Fruit fly (Drosophila melanogaster) whole organism: ENCODE measurements around the gene dpr2.

Source experiments
- CG8478 ChIP-seq: fragments of >200 bp; optimal IDR thresholded peaks from 2 replicates; lab custom pipeline; 2018; ENCODE audit warnings: inconsistent platforms
- Dll ChIP-seq: fragments of >200 bp; optimal IDR thresholded peaks from 2 replicates; lab custom pipeline; 2017
- EcR ChIP-seq, 2 experiments: fragments of >200 bp; optimal IDR thresholded peaks; 2 replicates each; lab custom pipeline; 2017; ENCODE audit warnings: missing biosample characterization in 2 of 2, missing genetic modification characterization in 2 of 2, missing genetic modification reagents in 2 of 2
- pan ChIP-seq: fragments of >200 bp; optimal IDR thresholded peaks from 2 replicates; lab custom pipeline; 2017
- psq ChIP-seq: fragments of >200 bp; optimal IDR thresholded peaks from 2 replicates; lab custom pipeline; 2017
- usp ChIP-seq: fragments of >200 bp; optimal IDR thresholded peaks from 2 replicates; lab custom pipeline; 2017; ENCODE audit warnings: missing biosample characterization, missing genetic modification characterization, mixed read lengths

dpr2 gene

DNA sequence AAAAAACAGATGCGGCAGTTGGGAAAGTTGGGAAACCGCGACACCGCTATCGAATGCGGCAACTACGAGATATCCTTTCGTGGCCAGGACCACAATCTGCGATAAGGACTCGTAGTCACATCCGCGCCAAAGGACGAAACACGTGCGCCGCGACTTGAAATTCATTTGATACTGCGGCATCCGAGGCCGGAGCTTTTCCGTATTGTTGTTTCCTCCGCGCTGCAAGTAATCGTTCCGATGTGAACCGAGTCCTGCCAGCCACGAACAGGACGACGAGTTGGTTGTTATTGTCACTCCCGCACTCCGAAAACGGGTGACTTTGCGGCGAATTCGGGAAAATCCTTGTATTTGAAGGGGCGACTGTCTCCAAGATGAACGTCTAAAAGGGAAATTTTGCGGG is at the start of gene dpr2:
dpr2 (minus strand) TSS at position 175 of the 400 bp plus-strand sequence.
- TF ChIP-seq CG8478 (lab: Kevin White, UChicago) (no peak), EcR (GFP tag; optimal IDR thresholded peaks at IDR 0.05; lab: Kevin White, UChicago) (no peak), psq (lab: Kevin White, UChicago) (no peak), Dll (no peak), usp (GFP tag; lab: Kevin White, UChicago) (no peak), pan (lab: Kevin White, UChicago) (no peak)

DNA sequence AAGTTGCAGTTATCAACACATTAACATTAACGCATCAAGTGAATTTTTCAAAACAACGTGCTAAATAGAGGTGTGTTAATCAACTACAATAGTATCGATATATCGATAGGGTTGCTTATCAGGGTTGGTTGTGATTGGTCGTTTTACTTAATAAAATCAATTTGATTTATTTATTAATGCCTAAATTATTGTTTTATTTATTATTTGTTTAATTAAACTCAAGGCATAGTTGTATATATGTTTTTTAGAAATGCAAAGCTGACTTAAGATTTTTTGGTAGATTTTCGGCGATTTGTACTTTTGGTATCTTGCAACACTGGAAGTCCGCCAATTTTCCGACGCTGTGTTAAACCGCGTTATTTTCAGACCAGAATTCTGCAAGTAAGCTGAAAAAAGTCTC is 47.0 kb upstream of the dpr2 start, which contains the start of the genes Art8 and dUTPase:
Art8 (minus strand) TSS at position 88 of the 400 bp plus-strand sequence.
dUTPase (plus strand) TSS at position 314 of the 400 bp plus-strand sequence.
- TF ChIP-seq Dll = no peak
- TF ChIP-seq CG8478 (lab: Kevin White, UChicago) = no peak
- no peak for TF ChIP-seq usp (GFP tag; lab: Kevin White, UChicago)
- TF ChIP-seq pan (lab: Kevin White, UChicago) = no peak
- TF ChIP-seq psq (lab: Kevin White, UChicago) = no peak
- TF ChIP-seq EcR (GFP tag; optimal IDR thresholded peaks at IDR 0.05; lab: Kevin White, UChicago) = no peak

DNA sequence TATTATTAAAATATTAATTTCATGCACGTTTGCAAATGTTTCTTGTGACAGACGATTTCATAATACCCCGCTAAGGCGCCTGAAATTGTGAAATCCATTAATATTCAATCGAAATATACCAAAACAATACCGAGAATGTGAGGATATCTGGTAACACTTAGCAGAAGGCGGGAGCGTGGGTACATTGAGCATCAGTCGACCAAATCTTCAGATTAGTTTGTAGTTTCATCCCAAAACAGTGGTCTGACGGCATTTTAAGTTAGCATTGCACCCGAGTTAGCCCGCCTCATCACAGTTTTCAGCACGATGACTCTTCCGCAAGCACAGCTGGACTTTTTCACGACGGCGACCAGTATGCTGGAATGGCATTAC is 40.7 kb upstream of the dpr2 start, which contains the start of gene Nup154:
Nup154 (plus strand) TSS at position 147 of the 372 bp plus-strand sequence.
- TF ChIP-seq psq (lab: Kevin White, UChicago) (no peak), pan (lab: Kevin White, UChicago) (no peak), CG8478 (lab: Kevin White, UChicago) (no peak), Dll (no peak), EcR (GFP tag; optimal IDR thresholded peaks at IDR 0.05; lab: Kevin White, UChicago) (no peak), usp (GFP tag; lab: Kevin White, UChicago) (no peak)

DNA sequence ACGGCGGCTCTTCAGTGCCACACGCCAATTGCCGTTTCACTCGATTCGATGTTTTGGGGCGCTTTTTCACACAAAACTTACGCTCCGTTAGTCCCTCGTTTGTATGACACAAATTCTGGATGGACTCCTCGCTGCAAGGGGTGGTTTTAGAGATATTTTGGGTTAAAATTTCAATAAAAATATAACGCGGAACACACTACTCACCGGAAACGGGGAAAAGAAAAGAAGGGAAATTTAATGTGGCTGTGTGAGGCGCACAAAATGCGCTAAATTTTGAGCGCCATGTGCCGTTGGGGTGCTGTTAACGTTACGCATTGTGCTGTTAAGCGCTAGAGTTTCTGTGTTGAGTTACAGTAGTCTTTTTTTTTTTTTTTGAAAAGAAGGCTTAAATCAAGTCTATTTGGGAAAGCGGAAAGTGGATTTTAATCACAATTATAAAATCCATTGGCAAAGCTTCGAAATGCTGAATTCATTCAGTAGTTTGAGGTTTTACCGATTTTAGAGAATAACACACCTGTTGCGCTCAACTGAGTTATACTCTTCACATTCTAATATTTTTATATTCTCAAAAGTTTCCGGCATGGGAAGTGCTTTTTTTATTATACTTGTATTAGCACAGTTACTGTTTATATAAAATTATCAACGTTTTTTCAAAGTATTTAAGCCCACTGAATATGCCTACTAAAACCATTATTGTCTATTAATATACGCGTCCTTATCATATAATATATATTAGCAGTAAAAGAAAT is 40.1 kb upstream of the dpr2 start, which contains the start of gene RpL9:
RpL9 (minus strand) TSS at position 265 of the 749 bp plus-strand sequence.
- no peak for TF ChIP-seq CG8478 (lab: Kevin White, UChicago)
- no peak for TF ChIP-seq EcR (GFP tag; optimal IDR thresholded peaks at IDR 0.05; lab: Kevin White, UChicago)
- no peak for TF ChIP-seq pan (lab: Kevin White, UChicago)
- TF ChIP-seq psq (lab: Kevin White, UChicago) = no peak
- TF ChIP-seq Dll = no peak
- TF ChIP-seq usp (GFP tag; lab: Kevin White, UChicago) = no peak

DNA sequence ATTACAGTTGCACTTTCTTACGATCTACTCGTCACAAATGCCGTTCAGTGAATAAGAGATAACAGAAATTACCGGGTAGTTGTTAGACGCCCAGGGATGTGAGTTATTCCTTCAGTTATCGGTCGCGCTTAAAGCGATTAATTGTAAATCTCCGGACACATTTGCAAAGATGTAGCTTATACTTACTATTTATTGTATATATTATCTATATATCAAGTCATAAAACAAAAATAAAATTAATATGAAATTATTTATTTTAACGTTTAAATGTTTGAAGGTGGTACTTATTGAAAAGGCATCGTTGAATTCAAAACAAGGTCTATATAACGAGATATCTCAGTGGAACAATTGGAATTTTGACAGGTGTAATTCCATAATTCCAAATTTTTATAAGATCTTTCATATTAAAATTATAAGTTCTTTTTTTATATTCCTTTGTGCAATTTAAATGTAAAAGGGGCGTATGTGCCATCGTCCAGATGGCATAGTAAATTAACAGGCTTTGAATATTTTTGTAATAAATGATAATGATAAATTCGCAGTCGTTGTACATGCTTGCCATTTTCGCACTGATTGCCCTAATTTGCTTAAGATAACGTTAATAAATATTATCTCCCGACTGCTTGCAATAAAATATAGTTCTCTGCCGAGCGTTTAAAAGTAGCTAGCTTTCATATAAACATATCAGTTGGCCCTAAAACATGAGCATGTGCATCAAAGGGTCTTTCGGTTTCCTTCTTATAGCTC is 37.6 kb upstream of the dpr2 start, which contains the start of the genes aub and lectin-33A:
aub (minus strand) TSS at position 101 of the 747 bp plus-strand sequence.
lectin-33A (plus strand) TSS at position 697 of the 747 bp plus-strand sequence.
- TF ChIP-seq CG8478 (lab: Kevin White, UChicago) = no peak
- no peak for TF ChIP-seq psq (lab: Kevin White, UChicago)
- no peak for TF ChIP-seq usp (GFP tag; lab: Kevin White, UChicago)
- no peak for TF ChIP-seq Dll
- TF ChIP-seq pan (lab: Kevin White, UChicago) = no peak
- no peak for TF ChIP-seq EcR (GFP tag; optimal IDR thresholded peaks at IDR 0.05; lab: Kevin White, UChicago)

DNA sequence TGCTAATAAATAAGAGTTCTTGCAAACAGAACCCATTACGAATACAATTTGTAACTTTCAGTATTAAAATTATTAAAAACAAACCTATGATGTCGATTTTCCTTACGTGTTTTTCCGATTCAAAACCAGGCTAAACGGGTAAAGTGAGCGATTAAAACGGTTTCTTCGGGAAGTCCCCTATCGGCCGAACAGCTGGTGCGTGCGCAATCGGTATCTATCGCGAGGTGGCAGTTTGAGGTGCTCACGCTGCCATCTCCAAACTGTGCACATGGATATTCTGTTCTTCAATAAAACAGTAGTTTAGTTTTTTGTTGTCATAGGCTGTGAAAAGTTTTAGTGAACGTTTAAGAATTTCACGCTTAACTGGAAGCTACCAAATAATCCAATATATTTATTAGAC is 25.2 kb upstream of the dpr2 start, which contains the start of gene TTLL4A:
TTLL4A (plus strand) TSS at position 240 of the 400 bp plus-strand sequence.
- TF ChIP-seq EcR (GFP tag; optimal IDR thresholded peaks at IDR 0.05; lab: Kevin White, UChicago) (no peak), pan (lab: Kevin White, UChicago) (no peak), psq (lab: Kevin White, UChicago) (no peak), CG8478 (lab: Kevin White, UChicago) (no peak), usp (GFP tag; lab: Kevin White, UChicago) (no peak)

DNA sequence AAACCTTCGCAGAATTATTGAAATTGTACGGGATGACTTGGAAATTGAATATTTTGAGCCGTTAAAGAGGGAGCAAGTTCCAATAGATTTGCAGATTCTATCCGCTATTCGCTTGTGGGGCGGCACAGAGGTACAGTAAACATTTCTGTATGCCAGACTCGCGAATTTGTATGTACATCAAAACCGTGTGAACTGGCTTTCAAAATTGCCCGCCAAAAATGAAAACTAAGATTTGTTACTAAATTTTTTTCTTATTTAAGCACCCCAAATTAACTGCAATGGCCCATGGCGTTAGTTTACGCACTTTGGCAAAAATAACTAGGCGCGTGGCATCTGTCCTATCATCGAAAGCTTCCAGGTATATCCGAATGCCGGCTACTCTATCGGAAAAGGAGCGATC is 24.1 kb upstream of the dpr2 start:
- TF ChIP-seq pan (lab: Kevin White, UChicago) (no peak), EcR (GFP tag; optimal IDR thresholded peaks at IDR 0.05; lab: Kevin White, UChicago) (no peak), psq (lab: Kevin White, UChicago) (no peak), usp (GFP tag; lab: Kevin White, UChicago) (no peak), Dll (no peak), CG8478 (lab: Kevin White, UChicago) (no peak)

DNA sequence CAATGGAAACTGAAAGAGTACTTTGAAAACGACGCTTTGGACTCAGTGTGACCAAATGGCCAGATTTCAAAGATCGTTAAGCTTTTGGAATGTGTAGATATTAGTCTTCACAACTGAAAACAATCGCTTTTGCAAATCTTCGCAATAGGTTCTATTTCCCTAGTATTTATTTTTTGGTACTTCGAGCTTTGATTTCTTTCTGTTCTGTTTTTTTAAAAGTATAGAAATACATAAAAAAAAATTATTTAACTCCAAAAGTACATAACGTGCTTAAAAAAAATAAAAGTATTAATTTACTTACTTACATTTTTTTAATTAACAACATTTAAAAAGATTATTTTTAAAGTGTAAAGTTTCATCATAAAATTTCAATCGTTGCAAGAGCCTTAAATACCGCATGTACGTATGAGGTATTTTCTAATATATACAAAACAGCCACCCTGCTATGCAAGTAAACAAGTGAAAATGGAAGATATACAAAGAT is 23.5 kb upstream of the dpr2 start, which contains the start of the genes piwi and CG12253:
piwi (minus strand) TSS at position 51 of the 484 bp plus-strand sequence.
CG12253 (plus strand) TSS at position 437 of the 484 bp plus-strand sequence.
- TF ChIP-seq pan (lab: Kevin White, UChicago) (no peak), psq (lab: Kevin White, UChicago) (no peak), EcR (GFP tag; optimal IDR thresholded peaks at IDR 0.05; lab: Kevin White, UChicago) (no peak), usp (GFP tag; lab: Kevin White, UChicago) (no peak), Dll (no peak), CG8478 (lab: Kevin White, UChicago) (no peak)

DNA sequence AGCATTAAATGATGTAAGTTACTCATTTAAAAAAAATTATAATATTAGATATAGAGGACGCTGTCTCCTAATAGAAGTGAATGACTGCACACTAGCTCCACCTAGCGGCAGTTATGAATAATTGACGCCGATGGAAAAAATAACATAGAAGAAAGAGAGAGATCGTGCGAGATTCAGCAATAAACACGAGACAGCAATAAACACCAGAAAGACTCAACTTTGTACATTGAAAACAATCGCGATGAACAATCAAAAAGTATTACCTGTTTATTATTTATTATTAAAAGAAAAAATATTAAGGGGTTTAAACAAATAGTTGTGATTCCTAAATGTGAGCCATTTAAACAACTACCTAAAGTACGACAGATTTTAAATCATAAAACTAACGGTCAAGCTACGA is 22.2 kb upstream of the dpr2 start:
- TF ChIP-seq usp (GFP tag; lab: Kevin White, UChicago) = no peak
- TF ChIP-seq Dll = no peak
- TF ChIP-seq pan (lab: Kevin White, UChicago) = no peak
- TF ChIP-seq CG8478 (lab: Kevin White, UChicago) = no peak
- TF ChIP-seq psq (lab: Kevin White, UChicago) = no peak
- TF ChIP-seq EcR (GFP tag; optimal IDR thresholded peaks at IDR 0.05; lab: Kevin White, UChicago) = no peak

DNA sequence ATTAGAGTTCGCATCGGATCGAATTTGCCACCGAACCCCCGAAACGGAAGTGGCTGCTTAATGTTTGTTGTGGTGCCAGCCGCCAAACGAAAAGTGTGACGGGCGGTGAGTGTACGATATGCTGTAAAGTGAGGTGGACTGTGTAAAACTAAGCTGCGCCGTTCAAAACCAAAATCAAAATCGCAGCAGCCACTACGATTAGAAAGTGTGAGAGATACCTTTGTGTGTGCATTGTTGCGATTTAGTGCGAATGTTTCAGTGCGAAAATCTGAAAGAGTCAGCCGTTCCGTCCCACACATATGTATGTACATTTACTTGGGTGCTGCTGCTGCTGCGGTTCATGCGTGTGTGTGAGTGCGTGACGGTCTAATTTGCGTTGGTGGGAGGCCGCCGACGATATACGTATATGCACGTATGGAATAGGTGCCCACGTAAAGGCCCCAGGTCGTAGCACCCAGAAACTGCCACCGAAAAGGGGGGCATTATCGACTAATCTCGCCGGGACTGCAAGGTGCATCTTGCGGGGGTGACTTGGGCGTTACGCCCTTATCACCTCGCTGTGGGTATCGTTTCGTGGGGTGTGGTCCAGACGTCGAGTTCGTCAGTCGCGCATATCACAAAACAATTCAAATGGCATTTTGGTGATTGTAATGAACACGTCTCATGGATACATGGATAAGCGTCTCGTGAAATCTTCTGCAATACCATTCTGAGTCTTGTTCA is 13.1 kb upstream of the dpr2 start:
- TF ChIP-seq pan (lab: Kevin White, UChicago) (peak; percentile 46), usp (GFP tag; lab: Kevin White, UChicago) (no peak)
